Fruit fly (Drosophila melanogaster) whole organism, embryonic: ENCODE results near the gene cerv.

Experiments
- Antp ChIP-seq: fragments of 200-800 bp; sonication (Bioruptor generic); optimal IDR thresholded peaks from 3 replicates; lab custom pipeline; 2016; ENCODE audit warnings: missing biosample characterization, missing genetic modification characterization
- CG10274 ChIP-seq: fragments of 200-800 bp; sonication (Bioruptor generic); optimal IDR thresholded peaks from 3 replicates; lab custom pipeline; 2017; ENCODE audit warnings: missing biosample characterization, mild to moderate bottlenecking, missing genetic modification characterization
- CG10431 ChIP-seq: fragments of 200-800 bp; sonication (Bioruptor generic); optimal IDR thresholded peaks from 3 replicates; lab custom pipeline; 2018; ENCODE audit warnings: missing biosample characterization, mild to moderate bottlenecking, missing genetic modification characterization
- CG10565 ChIP-seq: fragments of 200-800 bp; sonication (Bioruptor generic); optimal IDR thresholded peaks from 3 replicates; lab custom pipeline; 2016; ENCODE audit warnings: missing biosample characterization, mild to moderate bottlenecking, missing genetic modification characterization
- CG11247 ChIP-seq: fragments of 200-800 bp; sonication (Bioruptor generic); IDR thresholded peaks from 2 replicates; pipeline ENCODE4 v1.3.6; 2022; ENCODE audit warnings: missing biosample characterization, missing genetic modification characterization
- CG11695 ChIP-seq: fragments of 200-800 bp; sonication (Bioruptor generic); IDR thresholded peaks from 3 replicates; pipeline ENCODE4 v1.3.6; 2022; ENCODE audit warnings: missing biosample characterization, missing genetic modification characterization
- CG12219 ChIP-seq: fragments of 200-800 bp; sonication (Bioruptor generic); optimal IDR thresholded peaks from 3 replicates; lab custom pipeline; 2018; ENCODE audit warnings: missing biosample characterization, mild to moderate bottlenecking, missing genetic modification characterization
- CG12744 ChIP-seq: fragments of 200-800 bp; sonication (Bioruptor generic); optimal IDR thresholded peaks from 2 replicates; lab custom pipeline; 2016; ENCODE audit warnings: missing biosample characterization, missing genetic modification characterization
- CG12769 ChIP-seq: fragments of 200-800 bp; sonication (Bioruptor generic); optimal IDR thresholded peaks from 2 replicates; lab custom pipeline; 2019; ENCODE audit warnings: missing biosample characterization, mild to moderate bottlenecking, missing genetic modification characterization, moderate library complexity
- CG13894 ChIP-seq: fragments of 200-800 bp; sonication (Bioruptor generic); optimal IDR thresholded peaks from 3 replicates; lab custom pipeline; 2018; ENCODE audit warnings: missing biosample characterization, mild to moderate bottlenecking, missing genetic modification characterization, moderate library complexity
- CG14667 ChIP-seq: fragments of 200-800 bp; sonication (Bioruptor generic); IDR thresholded peaks from 2 replicates; pipeline ENCODE4 v1.3.6; 2022; ENCODE audit warnings: missing biosample characterization, missing genetic modification characterization
- CG1647 ChIP-seq: fragments of 200-800 bp; sonication (Bioruptor generic); optimal IDR thresholded peaks from 3 replicates; lab custom pipeline; 2016; ENCODE audit warnings: missing biosample characterization, missing genetic modification characterization
- CG17361 ChIP-seq: fragments of 200-800 bp; sonication (Bioruptor generic); IDR thresholded peaks from 3 replicates; pipeline ENCODE4 v1.3.6; 2022; ENCODE audit warnings: missing biosample characterization, missing genetic modification characterization
- CG2678 ChIP-seq: fragments of 200-800 bp; sonication (Bioruptor generic); optimal IDR thresholded peaks from 3 replicates; lab custom pipeline; 2019; ENCODE audit warnings: missing biosample characterization, mild to moderate bottlenecking, missing genetic modification characterization, moderate library complexity
- CG8359 ChIP-seq: fragments of 200-800 bp; sonication (Bioruptor generic); optimal IDR thresholded peaks from 2 replicates; lab custom pipeline; 2017; ENCODE audit warnings: missing biosample characterization, mild to moderate bottlenecking, missing genetic modification characterization, borderline replicate concordance
- CG9876 ChIP-seq: fragments of 200-800 bp; sonication (Bioruptor generic); optimal IDR thresholded peaks from 2 replicates; lab custom pipeline; 2016; ENCODE audit warnings: missing biosample characterization, missing genetic modification characterization
- CHES-1-like ChIP-seq: fragments of 200-800 bp; sonication (Bioruptor generic); optimal IDR thresholded peaks from 2 replicates; lab custom pipeline; 2016; ENCODE audit warnings: missing biosample characterization, missing genetic modification characterization
- Camta ChIP-seq: fragments of 200-800 bp; sonication (Bioruptor generic); optimal IDR thresholded peaks from 2 replicates; lab custom pipeline; 2016; ENCODE audit warnings: missing biosample characterization, missing genetic modification characterization
- CoRest ChIP-seq: fragments of 200-800 bp; sonication (Bioruptor generic); optimal IDR thresholded peaks from 3 replicates; lab custom pipeline; 2018; ENCODE audit warnings: missing biosample characterization, mild to moderate bottlenecking, missing genetic modification characterization, moderate library complexity
- D19B ChIP-seq: fragments of 200-800 bp; sonication (Bioruptor generic); optimal IDR thresholded peaks from 2 replicates; lab custom pipeline; 2017; ENCODE audit warnings: missing biosample characterization, mild to moderate bottlenecking, missing genetic modification characterization
- Deaf1 ChIP-seq: fragments of 200-800 bp; optimal IDR thresholded peaks from 3 replicates; lab custom pipeline; 2019; ENCODE audit warnings: missing biosample characterization, mild to moderate bottlenecking, missing genetic modification characterization, moderate library complexity
- Dip3 ChIP-seq: fragments of 200-800 bp; sonication (Bioruptor generic); optimal IDR thresholded peaks from 3 replicates; lab custom pipeline; 2016; ENCODE audit warnings: missing biosample characterization, missing genetic modification characterization
- ERR ChIP-seq: fragments of 200-800 bp; sonication (Bioruptor generic); optimal IDR thresholded peaks from 2 replicates; lab custom pipeline; 2016; ENCODE audit warnings: missing biosample characterization, missing genetic modification characterization
- Elba2 ChIP-seq: fragments of 200-800 bp; sonication (Bioruptor generic); optimal IDR thresholded peaks from 3 replicates; lab custom pipeline; 2016; ENCODE audit warnings: missing biosample characterization, missing genetic modification characterization
- Gug ChIP-seq: fragments of 200-800 bp; sonication (Bioruptor generic); IDR thresholded peaks from 4 replicates; pipeline ENCODE4 v1.3.6; 2022; ENCODE audit warnings: missing biosample characterization, missing genetic modification characterization
- Hand ChIP-seq: fragments of 200-800 bp; sonication (Bioruptor generic); optimal IDR thresholded peaks from 2 replicates; lab custom pipeline; 2017; ENCODE audit warnings: mild to moderate bottlenecking, missing biosample characterization, missing genetic modification reagents, missing genetic modification characterization
- HmgZ ChIP-seq: fragments of 200-800 bp; sonication (Bioruptor generic); optimal IDR thresholded peaks from 2 replicates; lab custom pipeline; 2018; ENCODE audit warnings: missing biosample characterization, mild to moderate bottlenecking, missing genetic modification characterization
- Hmx ChIP-seq: fragments of 200-800 bp; sonication (Bioruptor generic); optimal IDR thresholded peaks from 2 replicates; lab custom pipeline; 2016; ENCODE audit warnings: missing biosample characterization, missing genetic modification characterization
- NFAT ChIP-seq: fragments of 200-800 bp; sonication (Bioruptor generic); IDR thresholded peaks from 2 replicates; pipeline ENCODE4 v1.3.6; 2022; ENCODE audit warnings: missing biosample characterization, missing genetic modification characterization
- ab ChIP-seq: fragments of 200-800 bp; sonication (Bioruptor generic); optimal IDR thresholded peaks from 2 replicates; lab custom pipeline; 2016; ENCODE audit warnings: missing biosample characterization, missing genetic modification characterization
- ap ChIP-seq: fragments of 200-800 bp; sonication (Bioruptor generic); IDR thresholded peaks from 2 replicates; pipeline ENCODE4 v1.3.6; 2022; ENCODE audit warnings: missing biosample characterization, missing genetic modification characterization
- cwo ChIP-seq: fragments of 200-800 bp; sonication (Bioruptor generic); optimal IDR thresholded peaks from 3 replicates; lab custom pipeline; 2017; ENCODE audit warnings: missing biosample characterization, missing genetic modification characterization, mild to moderate bottlenecking, moderate library complexity, missing genetic modification reagents
- fru ChIP-seq: fragments of >200 bp; optimal IDR thresholded peaks from 2 replicates; lab custom pipeline; 2017
- fu2 ChIP-seq: fragments of 200-800 bp; sonication (Bioruptor generic); optimal IDR thresholded peaks from 2 replicates; lab custom pipeline; 2016; ENCODE audit warnings: missing biosample characterization, missing genetic modification characterization
- ham ChIP-seq: fragments of 200-800 bp; sonication (Bioruptor generic); IDR thresholded peaks from 2 replicates; pipeline ENCODE4 v1.3.6; 2022; ENCODE audit warnings: missing biosample characterization, missing genetic modification characterization
- insv ChIP-seq, 2 experiments: fragments of 200-800 bp; sonication (Bioruptor generic); optimal IDR thresholded peaks; 3 replicates each; lab custom pipeline; 2016 to 2018; ENCODE audit warnings: missing biosample characterization in 2 of 2, missing genetic modification characterization in 2 of 2
- kni ChIP-seq: fragments of 200-800 bp; sonication (Bioruptor generic); optimal IDR thresholded peaks from 3 replicates; lab custom pipeline; 2017; ENCODE audit warnings: mild to moderate bottlenecking, missing biosample characterization, missing genetic modification reagents, missing genetic modification characterization
- nerfin-1 ChIP-seq: fragments of 200-800 bp; sonication (Bioruptor generic); optimal IDR thresholded peaks from 3 replicates; lab custom pipeline; 2019; ENCODE audit warnings: missing biosample characterization, mild to moderate bottlenecking, missing genetic modification characterization, moderate library complexity
- org-1 ChIP-seq: fragments of 200-800 bp; sonication (Bioruptor generic); optimal IDR thresholded peaks from 2 replicates; lab custom pipeline; 2017; ENCODE audit warnings: missing biosample characterization, missing genetic modification characterization
- otp ChIP-seq: fragments of 200-800 bp; sonication (Bioruptor generic); IDR thresholded peaks from 3 replicates; pipeline ENCODE4, ENCODE4 v1.3.6; 2022; ENCODE audit warnings: missing biosample characterization, missing genetic modification characterization
- rib ChIP-seq: fragments of 200-800 bp; sonication (Bioruptor generic); IDR thresholded peaks from 2 replicates; pipeline ENCODE4 v1.3.6; 2022; ENCODE audit warnings: missing biosample characterization, missing genetic modification characterization
- sob ChIP-seq: fragments of 200-800 bp; sonication (Bioruptor generic); IDR thresholded peaks from 2 replicates; pipeline ENCODE4 v1.3.6; 2022; ENCODE audit warnings: missing biosample characterization, missing genetic modification characterization
- sug ChIP-seq: fragments of 200-800 bp; optimal IDR thresholded peaks from 2 replicates; lab custom pipeline; 2019; ENCODE audit warnings: missing biosample characterization, mild to moderate bottlenecking, missing genetic modification characterization, moderate library complexity

cerv gene

DNA sequence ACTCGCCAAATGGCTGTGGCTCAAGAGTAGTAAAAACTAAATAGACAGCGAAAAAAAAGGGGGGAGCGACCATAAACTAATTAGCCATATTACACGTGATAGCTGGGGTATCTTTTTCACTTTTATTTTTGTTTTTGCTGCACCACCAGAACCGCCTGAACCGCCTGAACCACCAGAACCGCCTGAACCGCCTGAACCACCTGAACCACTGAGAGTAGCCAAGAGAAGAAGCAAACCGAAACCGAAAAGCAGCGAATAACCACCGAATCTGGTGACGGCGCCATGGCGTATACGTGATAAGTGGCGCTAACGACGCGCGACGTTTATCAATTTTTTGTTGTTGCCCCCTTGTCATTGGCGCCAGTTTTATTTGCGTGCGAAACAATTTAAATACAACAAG lies 38.6 kb upstream of the cerv start (continued):
- no peak for TF ChIP-seq CHES-1-like (GFP tag; lab: Kevin White, UChicago)
- TF ChIP-seq HmgZ = no peak
- TF ChIP-seq CG17361 (GFP tag; lab: Robert Waterston, UW) = no peak
- no peak for TF ChIP-seq CG10565 (GFP tag; lab: Kevin White, UChicago)
- TF ChIP-seq CG10274 = no peak
- no peak for TF ChIP-seq CG13894 (tag; lab: Kevin White, UChicago)
- no peak for TF ChIP-seq CG10431 (GFP tag; lab: Kevin White, UChicago)
- TF ChIP-seq sug (tag; lab: Kevin White, UChicago) = peak; percentile 35
- TF ChIP-seq sob = no peak
- no peak for TF ChIP-seq CG11695 (GFP tag; lab: Robert Waterston, UW)
- no peak for TF ChIP-seq Dip3 (GFP tag; lab: Kevin White, UChicago)
- no peak for TF ChIP-seq kni (GFP tag; lab: Kevin White, UChicago)
- TF ChIP-seq fu2 (GFP tag; lab: Kevin White, UChicago) = no peak
- TF ChIP-seq Gug (GFP tag; lab: Robert Waterston, UW) = no peak
- no peak for TF ChIP-seq Antp (GFP tag; lab: Kevin White, UChicago)
- TF ChIP-seq otp (GFP tag; lab: Robert Waterston, UW) = no peak
- no peak for TF ChIP-seq ham
- no peak for TF ChIP-seq CG9876 (GFP tag; lab: Kevin White, UChicago)
- no peak for TF ChIP-seq Hmx (GFP tag; lab: Kevin White, UChicago)
- TF ChIP-seq rib (GFP tag; lab: Robert Waterston, UW) = no peak
- no peak for TF ChIP-seq D19B (GFP tag; lab: Kevin White, UChicago)
- TF ChIP-seq CG12744 = no peak
- TF ChIP-seq ERR = no peak
- TF ChIP-seq fru (lab: Kevin White, UChicago) = no peak
- no peak for TF ChIP-seq CG12769 (tag; lab: Kevin White, UChicago)
- TF ChIP-seq CG2678 (tag; lab: Kevin White, UChicago) = peak; percentile 15
- TF ChIP-seq Deaf1 (tag; lab: Kevin White, UChicago) = peak; percentile 4
- no peak for TF ChIP-seq org-1 (GFP tag; lab: Kevin White, UChicago)
- TF ChIP-seq ap = no peak
- TF ChIP-seq CG1647 (GFP tag; lab: Kevin White, UChicago) = no peak
- TF ChIP-seq ab (GFP tag; lab: Kevin White, UChicago) = no peak
- peak; percentile 62 for TF ChIP-seq cwo (GFP tag; lab: Kevin White, UChicago)
- no peak for TF ChIP-seq Hand (GFP tag; lab: Kevin White, UChicago)
- TF ChIP-seq Elba2 = no peak

DNA sequence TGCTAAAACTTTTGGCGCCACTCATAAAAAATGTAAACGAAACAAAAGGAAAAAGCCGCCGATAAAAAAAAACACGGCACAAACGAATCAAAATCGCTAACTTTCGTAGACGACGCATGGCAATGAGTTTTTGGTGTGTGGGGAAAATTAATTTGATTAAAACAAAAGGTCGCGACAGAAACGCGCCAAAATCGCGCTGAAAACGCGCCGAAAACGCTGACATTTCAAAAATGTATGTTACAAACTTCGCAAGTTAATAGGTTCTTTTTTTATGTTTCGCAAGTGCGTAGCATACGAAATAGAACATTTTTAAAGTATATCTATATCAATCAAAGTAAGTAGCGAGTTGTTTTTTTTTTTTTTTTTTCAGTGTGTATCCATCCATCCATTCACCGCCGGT lies 38.0 kb upstream of the cerv start:
- TF ChIP-seq CG11247 (GFP tag; lab: Robert Waterston, UW) (no peak), CG12219 (GFP tag; lab: Kevin White, UChicago) (no peak), CG14667 (GFP tag; lab: Robert Waterston, UW) (no peak), insv (GFP tag; optimal IDR thresholded peaks at IDR 0.05; lab: Kevin White, UChicago) (no peak), CoRest (tag; lab: Kevin White, UChicago) (no peak), CG8359 (GFP tag; lab: Kevin White, UChicago) (peak; percentile 98), NFAT (GFP tag; lab: Robert Waterston, UW) (no peak), Camta (GFP tag; lab: Kevin White, UChicago) (no peak), nerfin-1 (tag; lab: Kevin White, UChicago) (no peak)
